Fruit fly (Drosophila melanogaster) whole organism, pupa: ENCODE results near the gene Arp3.

Experiments
- CG10348 ChIP-seq: fragments of 200-800 bp; sonication (Bioruptor generic); IDR thresholded peaks from 2 replicates; pipeline ENCODE4 v1.3.6; 2022; ENCODE audit warnings: missing biosample characterization, missing genetic modification characterization
- CG12605 ChIP-seq: fragments of 200-800 bp; sonication (Bioruptor generic); IDR thresholded peaks from 2 replicates; pipeline ENCODE4 v1.3.6; 2022; ENCODE audit warnings: missing biosample characterization, missing genetic modification characterization
- CG13204 ChIP-seq: fragments of 200-800 bp; sonication (Bioruptor generic); optimal IDR thresholded peaks from 2 replicates; lab custom pipeline; 2018; ENCODE audit warnings: missing biosample characterization, mild to moderate bottlenecking, missing genetic modification characterization, moderate library complexity
- CG8159 ChIP-seq: fragments of 200-800 bp; sonication (Bioruptor generic); optimal IDR thresholded peaks from 3 replicates; lab custom pipeline; 2018; ENCODE audit warnings: missing biosample characterization, mild to moderate bottlenecking, missing genetic modification characterization, moderate library complexity
- CG8301 ChIP-seq: fragments of 200-800 bp; sonication (Bioruptor generic); optimal IDR thresholded peaks from 2 replicates; lab custom pipeline; 2018; ENCODE audit warnings: missing biosample characterization, mild to moderate bottlenecking, missing genetic modification characterization
- D1 ChIP-seq: fragments of 200-800 bp; sonication (Bioruptor generic); optimal IDR thresholded peaks from 2 replicates; lab custom pipeline; 2018; ENCODE audit warnings: missing biosample characterization, mild to moderate bottlenecking, missing genetic modification characterization, moderate library complexity
- EcR ChIP-seq: fragments of 200-800 bp; sonication (Bioruptor generic); optimal IDR thresholded peaks from 3 replicates; lab custom pipeline; 2019; ENCODE audit warnings: missing biosample characterization, missing genetic modification characterization, mild to moderate bottlenecking, moderate library complexity, missing genetic modification reagents
- Ets98B ChIP-seq: fragments of 200-800 bp; sonication (Bioruptor generic); IDR thresholded peaks from 2 replicates; pipeline ENCODE4 v1.3.6; 2022; ENCODE audit warnings: missing biosample characterization, missing genetic modification characterization
- Pif1A ChIP-seq: fragments of 200-800 bp; sonication (Bioruptor generic); optimal IDR thresholded peaks from 3 replicates; lab custom pipeline; 2016; ENCODE audit warnings: missing biosample characterization, missing genetic modification characterization

- no peak for TF ChIP-seq EcR
- no peak for TF ChIP-seq CG10348 (GFP tag; lab: Robert Waterston, UW)
- no peak for TF ChIP-seq D1
- no peak for TF ChIP-seq CG13204 (GFP tag; lab: Kevin White, UChicago)
- no peak for TF ChIP-seq CG8159
- no peak for TF ChIP-seq Ets98B
- no peak for TF ChIP-seq CG12605 (GFP tag; lab: Robert Waterston, UW)
- no peak for TF ChIP-seq CG8301 (tag; lab: Kevin White, UChicago)
- TF ChIP-seq Pif1A (GFP tag; lab: Kevin White, UChicago), result no peak
These were observed 29.5 kb downstream of the Arp3 start for dm6 chr3L:8086218-8086617.
